Worm (Caenorhabditis elegans): ENCODE results near the gene dnj-5.

DNA sequence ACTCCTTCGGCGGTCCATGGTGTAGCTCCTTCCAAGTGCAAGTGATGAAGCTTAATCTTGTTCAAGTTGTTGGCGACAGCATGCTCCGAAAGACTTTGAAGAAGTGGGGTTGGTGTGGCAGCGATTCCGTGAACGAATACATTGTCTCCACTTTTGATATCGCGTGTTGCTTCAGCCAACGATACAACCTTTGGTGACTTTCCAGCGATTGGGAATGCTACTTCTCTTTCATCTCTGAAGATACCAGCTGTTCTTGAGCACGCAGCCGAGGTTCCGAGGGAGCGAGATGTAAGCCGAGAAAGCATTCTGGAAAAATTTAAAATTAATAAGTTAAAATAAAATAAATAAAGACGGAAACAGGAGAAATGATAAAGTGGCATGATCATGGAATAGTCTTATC is 32.0 kb upstream of the dnj-5 start, which contains the start of gene acer-1:
- TF ChIP-seq isw-1 (GFP tag; IDR thresholded peaks at IDR 0.05) (no peak), unc-62 (GFP tag; optimal IDR thresholded peaks at IDR 0.05) (no peak), pax-3 (tag; optimal IDR thresholded peaks at IDR 0.05) (no peak), nhr-28 (tag; optimal IDR thresholded peaks at IDR 0.05) (no peak), alr-1 (tag; optimal IDR thresholded peaks at IDR 0.05; ENCODE audit: borderline replicate concordance) (no peak), lin-39 (tag; optimal IDR thresholded peaks at IDR 0.05) (no peak), tbx-2 (tag; optimal IDR thresholded peaks at IDR 0.05) (no peak)
